Fruit fly (Drosophila melanogaster) whole organism, wandering third instar larva: ENCODE results near the gene CG32376.

Source experiments
- Abd-B ChIP-seq: fragments of >200 bp; optimal IDR thresholded peaks from 2 replicates; lab custom pipeline; 2017; ENCODE audit warnings: missing biosample characterization, missing genetic modification characterization
- CG32264 ChIP-seq: fragments of 200-800 bp; sonication (Bioruptor generic); optimal IDR thresholded peaks from 2 replicates; lab custom pipeline; 2016; ENCODE audit warnings: missing biosample characterization, missing genetic modification characterization
- CrebA ChIP-seq: fragments of 200-800 bp; sonication (Bioruptor generic); optimal IDR thresholded peaks from 2 replicates; lab custom pipeline; 2016; ENCODE audit warnings: missing biosample characterization, mild to moderate bottlenecking, missing genetic modification characterization, borderline replicate concordance
- Dfd ChIP-seq: fragments of >200 bp; optimal IDR thresholded peaks from 2 replicates; lab custom pipeline; 2017; ENCODE audit warnings: missing biosample characterization, missing genetic modification characterization
- Dif ChIP-seq: fragments of 200-275, 200-300 bp; sonication (Bioruptor generic); optimal IDR thresholded peaks from 2 replicates; lab custom pipeline; 2018; ENCODE audit warnings: missing biosample characterization, missing genetic modification characterization; ENCODE audit not compliant: partially characterized antibody
- GATAd ChIP-seq: sonication (Bioruptor generic); optimal IDR thresholded peaks from 2 replicates; lab custom pipeline; 2016; ENCODE audit warnings: missing biosample characterization, missing genetic modification characterization
- HLH106 ChIP-seq: fragments of 200-800 bp; optimal IDR thresholded peaks from 3 replicates; lab custom pipeline; 2019; ENCODE audit warnings: missing biosample characterization, mild to moderate bottlenecking, missing genetic modification characterization, moderate library complexity
- Hnf4 ChIP-seq: fragments of 200-800 bp; sonication (Bioruptor generic); optimal IDR thresholded peaks from 2 replicates; lab custom pipeline; 2016; ENCODE audit warnings: missing biosample characterization, mild to moderate bottlenecking, missing genetic modification characterization
- Hr78 ChIP-seq: fragments of >200 bp; optimal IDR thresholded peaks from 2 replicates; lab custom pipeline; 2017; ENCODE audit warnings: missing biosample characterization, missing genetic modification characterization
- Hr83 ChIP-seq: fragments of 200-300 bp; sonication (Bioruptor generic); optimal IDR thresholded peaks from 2 replicates; lab custom pipeline; 2016; ENCODE audit warnings: missing biosample characterization, mild to moderate bottlenecking, missing genetic modification characterization, moderate library complexity; ENCODE audit not compliant: poor library complexity, severe bottlenecking
- Jra ChIP-seq: sonication (Bioruptor generic); optimal IDR thresholded peaks from 2 replicates; lab custom pipeline; 2016; ENCODE audit warnings: missing biosample characterization, missing genetic modification characterization
- Mio ChIP-seq: sonication (Bioruptor generic); optimal IDR thresholded peaks from 2 replicates; lab custom pipeline; 2016; ENCODE audit warnings: missing biosample characterization, missing genetic modification characterization
- Myc ChIP-seq: fragments of >200 bp; optimal IDR thresholded peaks from 2 replicates; lab custom pipeline; 2017
- OdsH ChIP-seq: fragments of 200-800 bp; sonication (Bioruptor generic); optimal IDR thresholded peaks from 2 replicates; lab custom pipeline; 2016; ENCODE audit warnings: missing biosample characterization, mild to moderate bottlenecking, missing genetic modification characterization
- Rel ChIP-seq, 2 experiments: fragments of 200-800 bp; sonication (Bioruptor generic) in 1 of 2; optimal IDR thresholded peaks; 2 replicates in 1 of 2; 3 replicates in 1 of 2; lab custom pipeline; 2016 to 2019; ENCODE audit warnings: mild to moderate bottlenecking in 2 of 2, missing biosample characterization in 2 of 2, missing genetic modification characterization in 2 of 2, moderate library complexity in 1 of 2
- Sp1 ChIP-seq: fragments of 200-800 bp; sonication (Bioruptor generic); optimal IDR thresholded peaks from 3 replicates; lab custom pipeline; 2019; ENCODE audit warnings: missing biosample characterization, mild to moderate bottlenecking, missing genetic modification characterization, moderate library complexity
- brk ChIP-seq: fragments of 200-800 bp; sonication (Bioruptor generic); optimal IDR thresholded peaks from 2 replicates; lab custom pipeline; 2016; ENCODE audit warnings: missing biosample characterization, mild to moderate bottlenecking, missing genetic modification characterization
- dl ChIP-seq, 2 experiments: fragments of 175-275, 200-275 bp in 1 of 2; fragments of 200-275 bp in 1 of 2; sonication (Bioruptor generic); optimal IDR thresholded peaks; lab custom pipeline; 2018; ENCODE audit warnings: mild to moderate bottlenecking in 2 of 2, missing biosample characterization in 2 of 2, missing genetic modification characterization in 2 of 2, moderate library complexity in 2 of 2; ENCODE audit not compliant: partially characterized antibody in 2 of 2, insufficient read depth in 1 of 2
- dmrt93B ChIP-seq: fragments of 200-800 bp; sonication (Bioruptor generic); optimal IDR thresholded peaks from 2 replicates; lab custom pipeline; 2018; ENCODE audit warnings: missing biosample characterization, mild to moderate bottlenecking, missing genetic modification characterization
- dsf ChIP-seq: sonication (Bioruptor generic); optimal IDR thresholded peaks from 2 replicates; lab custom pipeline; 2016; ENCODE audit warnings: missing biosample characterization, missing genetic modification characterization, borderline replicate concordance
- ey ChIP-seq: fragments of 200-800 bp; sonication (Bioruptor generic); optimal IDR thresholded peaks from 2 replicates; lab custom pipeline; 2016; ENCODE audit warnings: missing biosample characterization, missing genetic modification characterization
- foxo ChIP-seq, 2 experiments: fragments of 200-800 bp; sonication (Bioruptor generic); optimal IDR thresholded peaks; 2 replicates in 1 of 2; 3 replicates in 1 of 2; lab custom pipeline; 2016 to 2017; ENCODE audit warnings: missing biosample characterization in 2 of 2, missing genetic modification characterization in 2 of 2
- h ChIP-seq: fragments of 200-800 bp; sonication (Bioruptor generic); optimal IDR thresholded peaks from 3 replicates; lab custom pipeline; 2016; ENCODE audit warnings: missing biosample characterization, mild to moderate bottlenecking, missing genetic modification characterization
- jim ChIP-seq: fragments of 175-275, 200-325 bp; sonication (Bioruptor generic); optimal IDR thresholded peaks from 2 replicates; lab custom pipeline; 2016; ENCODE audit warnings: missing biosample characterization, mild to moderate bottlenecking, missing genetic modification characterization
- lola ChIP-seq: fragments of >200 bp; optimal IDR thresholded peaks from 2 replicates; lab custom pipeline; 2017; ENCODE audit warnings: missing biosample characterization, missing genetic modification characterization
- psq ChIP-seq: fragments of 200-800 bp; sonication (Bioruptor generic); optimal IDR thresholded peaks from 3 replicates; lab custom pipeline; 2017; ENCODE audit warnings: missing biosample characterization, mild to moderate bottlenecking, missing genetic modification characterization, moderate library complexity
- sv ChIP-seq: fragments of 200-800 bp; sonication (Bioruptor generic); optimal IDR thresholded peaks from 3 replicates; lab custom pipeline; 2016; ENCODE audit warnings: missing biosample characterization, missing genetic modification characterization
- tai ChIP-seq: sonication (Bioruptor generic); optimal IDR thresholded peaks from 2 replicates; lab custom pipeline; 2016; ENCODE audit warnings: missing biosample characterization, missing genetic modification characterization
- usp ChIP-seq: fragments of >200 bp; optimal IDR thresholded peaks from 2 replicates; lab custom pipeline; 2017; ENCODE audit warnings: missing biosample characterization, missing genetic modification characterization
- woc ChIP-seq: sonication (Bioruptor generic); optimal IDR thresholded peaks from 2 replicates; lab custom pipeline; 2016; ENCODE audit warnings: missing biosample characterization, mild to moderate bottlenecking, missing genetic modification characterization

CG32376 gene

DNA sequence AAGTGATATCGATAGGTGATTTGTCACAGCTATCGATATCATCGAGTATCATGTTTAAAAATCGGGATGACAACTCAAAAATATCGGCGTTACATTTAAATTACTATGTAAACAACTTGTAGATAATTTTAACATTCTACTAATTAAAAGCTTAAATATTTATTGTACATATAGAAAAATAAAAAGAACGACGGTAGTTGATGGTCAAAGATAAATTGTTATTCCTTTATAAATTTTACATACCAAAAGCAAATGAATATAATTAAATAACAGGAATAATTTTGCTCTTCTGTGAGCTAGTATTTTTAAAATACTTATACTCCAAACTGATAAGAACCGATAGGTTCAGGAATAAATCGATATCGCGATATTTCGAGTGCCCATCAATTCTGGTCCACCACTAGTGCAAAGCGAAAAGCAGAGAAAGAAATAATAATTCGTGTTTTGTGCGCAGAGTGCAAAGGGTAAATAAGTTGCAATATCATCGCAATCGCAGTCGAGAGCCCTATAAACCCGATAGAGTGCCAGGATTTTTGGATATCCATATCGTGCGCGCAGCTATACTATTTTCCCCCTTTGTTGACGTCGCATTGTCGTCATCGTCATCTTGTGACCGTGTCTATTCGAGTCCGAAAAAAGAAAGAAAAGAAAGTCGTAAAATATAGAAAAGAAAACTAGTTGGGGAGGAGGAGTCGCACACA is 13.7 kb downstream of the CG32376 start, which contains the start of gene lqf:
Gene lqf, plus strand, starts transcription at position 401 of the 701 bp plus-strand sequence.
- TF ChIP-seq psq (GFP tag; lab: Kevin White, UChicago) = peak; percentile 40
- TF ChIP-seq dsf (GFP tag; lab: Kevin White, UChicago) = peak; percentile 12
- no peak for TF ChIP-seq Dif (GFP tag; lab: Kevin White, UChicago)
- no peak for TF ChIP-seq ey
- TF ChIP-seq HLH106 (tag; lab: Kevin White, UChicago) = peak; percentile 42
- TF ChIP-seq foxo (GFP tag; optimal IDR thresholded peaks at IDR 0.05; lab: Kevin White, UChicago) = peak in 1 of 2 experiments; percentile 42
- TF ChIP-seq Rel (GFP tag; optimal IDR thresholded peaks at IDR 0.05; lab: Kevin White, UChicago) = no peak
- no peak for TF ChIP-seq Rel (tag; optimal IDR thresholded peaks at IDR 0.05; lab: Kevin White, UChicago)
- peak; percentile 38 for TF ChIP-seq Myc (lab: Kevin White, UChicago)
- TF ChIP-seq brk (GFP tag; lab: Kevin White, UChicago) = peak; percentile 59
- TF ChIP-seq Hnf4 (GFP tag; lab: Kevin White, UChicago) = no peak
- TF ChIP-seq Dfd (GFP tag; lab: Kevin White, UChicago) = peak; percentile 26
- TF ChIP-seq h (GFP tag; lab: Kevin White, UChicago) = peak; percentile 14
- TF ChIP-seq GATAd = peak; percentile 56
- TF ChIP-seq tai (GFP tag; lab: Kevin White, UChicago) = peak; percentile 66

DNA sequence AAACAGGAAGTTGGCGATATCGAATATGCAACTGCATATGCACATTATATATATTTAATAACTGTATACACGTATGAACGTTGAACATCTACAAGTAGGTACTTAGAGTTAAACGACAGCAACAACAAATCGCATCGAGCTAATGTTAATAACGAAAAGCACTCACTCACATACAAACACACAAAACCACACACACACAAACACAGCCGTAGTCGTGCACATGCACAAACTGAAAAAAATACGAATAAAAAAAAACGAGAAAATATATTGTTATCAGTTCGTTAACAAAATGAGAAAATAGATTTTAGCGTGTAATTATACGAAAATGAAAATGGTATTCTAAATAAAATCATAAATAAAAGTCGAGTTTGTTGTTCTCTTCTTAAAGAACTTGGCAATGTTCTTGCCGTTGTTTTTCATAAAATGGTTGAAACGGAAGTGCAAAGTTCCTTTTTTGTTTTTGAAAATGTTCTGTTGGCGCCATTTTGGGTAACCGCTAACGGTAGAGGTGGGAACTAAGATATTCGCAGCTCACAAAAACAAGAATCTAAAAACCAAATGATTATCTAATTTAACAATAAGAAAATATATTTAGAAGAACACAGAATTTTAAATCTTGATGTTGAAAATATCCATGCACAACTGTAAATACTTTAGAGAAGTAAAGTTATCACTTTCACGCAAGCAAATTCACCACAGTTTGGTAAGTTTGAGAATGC is 14.4 kb downstream of the CG32376 start:
- TF ChIP-seq Rel (GFP tag; optimal IDR thresholded peaks at IDR 0.05; lab: Kevin White, UChicago) = no peak
- TF ChIP-seq Rel (tag; optimal IDR thresholded peaks at IDR 0.05; lab: Kevin White, UChicago) = no peak
- TF ChIP-seq Hr78 (GFP tag; lab: Kevin White, UChicago) = no peak
- TF ChIP-seq HLH106 (tag; lab: Kevin White, UChicago) = no peak
- TF ChIP-seq OdsH (GFP tag; lab: Kevin White, UChicago) = no peak
- no peak for TF ChIP-seq dmrt93B (GFP tag; lab: Kevin White, UChicago)
- TF ChIP-seq woc (GFP tag; lab: Kevin White, UChicago) = no peak
- no peak for TF ChIP-seq Hnf4 (GFP tag; lab: Kevin White, UChicago)
- no peak for TF ChIP-seq foxo (GFP tag; optimal IDR thresholded peaks at IDR 0.05; lab: Kevin White, UChicago)
- no peak for TF ChIP-seq dl (GFP tag; optimal IDR thresholded peaks at IDR 0.05; lab: Kevin White, UChicago; ENCODE audit: insufficient read depth in 1 of 2, partially characterized antibody in 2 of 2)
- TF ChIP-seq usp (GFP tag; lab: Kevin White, UChicago) = no peak
- no peak for TF ChIP-seq Dfd (GFP tag; lab: Kevin White, UChicago)
- no peak for TF ChIP-seq lola
- TF ChIP-seq Jra (GFP tag; lab: Kevin White, UChicago) = no peak

DNA sequence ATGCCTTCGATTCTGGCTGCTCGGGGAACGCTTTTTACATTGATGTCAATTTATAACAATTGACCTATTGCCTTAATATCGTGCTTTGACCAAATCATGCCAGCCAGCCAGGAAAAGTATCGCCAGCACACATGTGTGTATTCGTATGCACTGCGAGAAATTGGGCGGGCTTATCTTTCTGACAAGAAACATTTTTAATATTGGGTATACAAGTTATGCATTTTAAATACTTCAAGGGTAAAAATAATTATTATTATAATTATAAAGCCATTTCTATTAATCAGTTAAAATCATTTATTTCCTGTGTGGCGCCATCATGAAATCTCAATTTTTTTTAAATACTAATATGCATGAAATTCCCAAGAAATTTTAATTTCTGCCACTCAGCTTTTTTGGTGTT is 20.4 kb downstream of the CG32376 start:
- no peak for TF ChIP-seq CrebA (GFP tag; lab: Kevin White, UChicago)
- TF ChIP-seq sv (GFP tag; lab: Kevin White, UChicago) = no peak
- no peak for TF ChIP-seq OdsH (GFP tag; lab: Kevin White, UChicago)
- TF ChIP-seq Sp1 = no peak
- TF ChIP-seq Mio (GFP tag; lab: Kevin White, UChicago) = no peak
- TF ChIP-seq dsf (GFP tag; lab: Kevin White, UChicago) = no peak
- no peak for TF ChIP-seq CG32264 (GFP tag; lab: Kevin White, UChicago)
- TF ChIP-seq brk (GFP tag; lab: Kevin White, UChicago) = no peak
- no peak for TF ChIP-seq Rel (GFP tag; optimal IDR thresholded peaks at IDR 0.05; lab: Kevin White, UChicago)
- TF ChIP-seq Rel (tag; optimal IDR thresholded peaks at IDR 0.05; lab: Kevin White, UChicago) = no peak
- no peak for TF ChIP-seq jim (GFP tag; lab: Kevin White, UChicago)
- no peak for TF ChIP-seq Hnf4 (GFP tag; lab: Kevin White, UChicago)

DNA sequence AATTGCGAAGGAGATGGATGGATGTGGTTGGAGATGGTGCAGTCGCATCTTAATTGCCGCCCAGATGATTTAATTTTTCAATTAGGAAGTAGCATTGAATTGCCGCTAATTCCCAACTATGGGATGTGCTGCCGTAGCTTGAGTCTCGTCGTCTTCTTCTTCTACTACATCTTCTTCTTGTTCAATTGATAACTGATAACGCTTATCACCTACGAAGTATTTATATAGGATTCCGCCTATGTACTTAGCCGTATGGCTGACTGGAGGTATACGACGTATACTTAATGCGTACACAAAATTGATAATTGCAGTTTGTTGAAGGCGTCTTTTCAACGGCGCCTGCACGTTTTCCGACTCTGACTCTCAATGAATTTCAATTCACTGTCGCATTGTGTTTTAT is 21.6 kb downstream of the CG32376 start:
- TF ChIP-seq Abd-B (GFP tag; lab: Kevin White, UChicago) = no peak
- TF ChIP-seq Hr78 (GFP tag; lab: Kevin White, UChicago) = no peak
- TF ChIP-seq Hr83 = no peak
- no peak for TF ChIP-seq Myc (lab: Kevin White, UChicago)
- TF ChIP-seq, all 38 proteins: peak for 0
